Worm (Caenorhabditis elegans) whole organism, L2 larva: ENCODE results near the gene grp-1.

ENCODE experiments used
- blmp-1 ChIP-seq: sonication (generic microtip); optimal IDR thresholded peaks from 2 replicates; lab custom pipeline; 2017; ENCODE audit warnings: missing genetic modification characterization, mild to moderate bottlenecking, missing compliant biosample characterization, antibody characterized with exemption, moderate library complexity; ENCODE audit not compliant: insufficient read depth
- ceh-16 ChIP-seq: fragments of 150-350 bp; optimal IDR thresholded peaks from 2 replicates; lab custom pipeline; 2014; ENCODE audit warnings: missing biosample characterization, missing genetic modification characterization
- egl-27 ChIP-seq: sonication (generic microtip); optimal IDR thresholded peaks from 3 replicates; lab custom pipeline; 2017; ENCODE audit warnings: missing biosample characterization, missing genetic modification reagents, missing genetic modification characterization
- elt-1 ChIP-seq: fragments of 150-350 bp; optimal IDR thresholded peaks from 2 replicates; lab custom pipeline; 2014; ENCODE audit warnings: missing biosample characterization, missing genetic modification characterization
- elt-3 ChIP-seq: sonication (generic microtip); optimal IDR thresholded peaks from 2 replicates; lab custom pipeline; 2017; ENCODE audit warnings: missing biosample characterization, missing genetic modification characterization
- lin-39 ChIP-seq: fragments of 150-350 bp; optimal IDR thresholded peaks from 2 replicates; lab custom pipeline; 2014; ENCODE audit warnings: missing biosample characterization, missing genetic modification reagents, missing genetic modification characterization
- lsy-2 ChIP-seq, 2 experiments: fragments of 150-350 bp in 1 of 2; sonication (generic microtip) in 1 of 2; optimal IDR thresholded peaks; 2 replicates each; lab custom pipeline; 2014 to 2017; ENCODE audit warnings: missing biosample characterization in 2 of 2, missing genetic modification characterization in 2 of 2
- nhr-237 ChIP-seq: fragments of 150-350 bp; optimal IDR thresholded peaks from 2 replicates; lab custom pipeline; 2014; ENCODE audit warnings: missing biosample characterization, missing genetic modification characterization
- nhr-6 ChIP-seq: fragments of 150-350 bp; optimal IDR thresholded peaks from 2 replicates; lab custom pipeline; 2014; ENCODE audit warnings: missing biosample characterization, missing genetic modification characterization
- nhr-77 ChIP-seq: fragments of 150-350 bp; optimal IDR thresholded peaks from 2 replicates; lab custom pipeline; 2014; ENCODE audit warnings: missing biosample characterization, missing genetic modification characterization
- sem-4 ChIP-seq: fragments of 150-350 bp; optimal IDR thresholded peaks from 2 replicates; lab custom pipeline; 2014; ENCODE audit warnings: missing biosample characterization, missing genetic modification reagents, missing genetic modification characterization
- unc-62 ChIP-seq: fragments of 150-350 bp; optimal IDR thresholded peaks from 2 replicates; lab custom pipeline; 2014; ENCODE audit warnings: missing biosample characterization, missing genetic modification reagents, missing genetic modification characterization
- ztf-11 ChIP-seq: sonication (generic microtip); optimal IDR thresholded peaks from 2 replicates; lab custom pipeline; 2017; ENCODE audit warnings: missing biosample characterization, missing genetic modification characterization

- TF ChIP-seq nhr-6 (tag; lab: Kevin White, UChicago) (no peak), lin-39 (no peak), ceh-16 (tag; lab: Kevin White, UChicago) (no peak), unc-62 (GFP tag; lab: Kevin White, UChicago) (no peak), ztf-11 (tag; lab: Kevin White, UChicago) (no peak), sem-4 (no peak), nhr-237 (tag; lab: Kevin White, UChicago) (no peak), blmp-1 (tag; lab: Kevin White, UChicago) (no peak), elt-3 (no peak), egl-27 (tag; lab: Kevin White, UChicago) (no peak), lsy-2 (tag; optimal IDR thresholded peaks at IDR 0.05; lab: Kevin White, UChicago) (no peak), elt-1 (tag; lab: Kevin White, UChicago) (no peak), nhr-77 (tag; lab: Kevin White, UChicago) (no peak)
Measured at ce11 chrIII:8044717-8045116, 40.8 kb upstream of the grp-1 start, which contains the start of gene spcs-3.
